Worm (Caenorhabditis elegans) whole organism, L1 larva: ENCODE data around the gene F17E9.2.

Experiments
- aha-1 ChIP-seq: fragments of 150-350 bp; optimal IDR thresholded peaks from 2 replicates; lab custom pipeline; 2014; ENCODE audit warnings: missing biosample characterization, missing genetic modification characterization
- ceh-63 ChIP-seq: fragments of 200-800 bp; sonication (Bioruptor generic); optimal IDR thresholded peaks from 2 replicates; lab custom pipeline; 2018; ENCODE audit warnings: mild to moderate bottlenecking, missing genetic modification characterization, missing compliant biosample characterization
- ces-1 ChIP-seq: fragments of 150-350 bp; optimal IDR thresholded peaks from 2 replicates; lab custom pipeline; 2014; ENCODE audit warnings: missing biosample characterization, missing genetic modification reagents, missing genetic modification characterization
- lin-13 ChIP-seq: fragments of 150-350 bp; optimal IDR thresholded peaks from 2 replicates; lab custom pipeline; 2014; ENCODE audit warnings: missing biosample characterization, missing genetic modification reagents, missing genetic modification characterization
- skn-1 ChIP-seq: fragments of 150-350 bp; optimal IDR thresholded peaks from 2 replicates; lab custom pipeline; 2014; ENCODE audit warnings: missing biosample characterization, missing genetic modification characterization
- tbx-2 ChIP-seq: sonication (generic microtip); optimal IDR thresholded peaks from 2 replicates; lab custom pipeline; 2016; ENCODE audit warnings: missing genetic modification characterization, missing compliant biosample characterization
- unc-130 ChIP-seq: fragments of 150-350 bp; optimal IDR thresholded peaks from 2 replicates; lab custom pipeline; 2017; ENCODE audit warnings: missing biosample characterization, missing genetic modification characterization, inconsistent platforms
- unc-62 ChIP-seq: fragments of 150-350 bp; optimal IDR thresholded peaks from 2 replicates; lab custom pipeline; 2014; ENCODE audit warnings: missing biosample characterization, missing genetic modification reagents, missing genetic modification characterization
- ztf-11 ChIP-seq, 2 experiments: sonication (generic microtip); optimal IDR thresholded peaks; 2 replicates each; lab custom pipeline; 2016 to 2017; ENCODE audit warnings: missing genetic modification characterization in 2 of 2, missing biosample characterization in 1 of 2, missing compliant biosample characterization in 1 of 2

ce11 chrIV:8318799-8319198 is 36.9 kb upstream of the F17E9.2 start:
- no peak for TF ChIP-seq lin-13 (GFP tag; lab: Kevin White, UChicago)
- no peak for TF ChIP-seq unc-130 (tag; lab: Kevin White, UChicago)
- no peak for TF ChIP-seq tbx-2 (tag; lab: Kevin White, UChicago)
- no peak for TF ChIP-seq unc-62 (GFP tag; lab: Kevin White, UChicago)
- no peak for TF ChIP-seq skn-1 (tag; lab: Kevin White, UChicago)
- TF ChIP-seq ceh-63 (GFP tag; lab: Kevin White, UChicago) = no peak
- no peak for TF ChIP-seq aha-1 (tag; lab: Kevin White, UChicago)
- no peak for TF ChIP-seq ztf-11 (tag; optimal IDR thresholded peaks at IDR 0.05; lab: Kevin White, UChicago)
- no peak for TF ChIP-seq ces-1 (GFP tag; lab: Kevin White, UChicago)
